Worm (Caenorhabditis elegans): ENCODE measurements around the gene F26F12.3.
A peak's percentile ranks its signal among the peaks of the same experiment; 100 is the strongest.

F26F12.3 gene

DNA sequence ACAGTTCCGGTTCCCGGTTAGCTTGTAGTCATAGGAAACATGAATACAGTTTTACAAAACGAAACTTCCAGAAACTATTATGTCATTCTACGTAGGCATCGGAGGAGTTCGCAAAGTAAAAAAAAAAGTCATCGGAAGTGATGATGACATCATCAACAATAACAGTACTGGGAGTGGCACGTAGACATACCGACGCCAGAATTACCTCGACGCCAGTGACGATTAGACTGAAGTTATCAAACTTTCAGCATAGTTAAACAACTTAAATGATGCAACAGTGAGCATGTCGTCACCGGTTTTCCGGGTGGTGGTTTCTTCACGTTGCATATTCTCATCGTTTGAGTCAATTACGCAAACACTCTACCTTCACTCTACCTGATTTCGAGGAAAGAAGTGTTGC lies 25.1 kb downstream of the F26F12.3 start (continued):
- TF ChIP-seq php-3 (GFP tag; IDR thresholded peaks at IDR 0.05) (no peak), mdl-1 (tag; optimal IDR thresholded peaks at IDR 0.05) (no peak)

ce11 chrV:5819903-5820302 lies 25.6 kb downstream of the F26F12.3 start:
- no peak for TF ChIP-seq ceh-44 (GFP tag; IDR thresholded peaks at IDR 0.05)
- TF ChIP-seq tag-97 (GFP tag; IDR thresholded peaks at IDR 0.05), result no peak
- TF ChIP-seq F37D6.2 (tag; optimal IDR thresholded peaks at IDR 0.05), result no peak
- no peak for TF ChIP-seq R02D3.7 (tag; optimal IDR thresholded peaks at IDR 0.05)
- TF ChIP-seq lin-38 (GFP tag; IDR thresholded peaks at IDR 0.05), result no peak
- no peak for TF ChIP-seq dpl-1 (GFP tag; optimal IDR thresholded peaks at IDR 0.05)
- TF ChIP-seq lin-15B (tag; optimal IDR thresholded peaks at IDR 0.05), result no peak
- TF ChIP-seq unc-130 (GFP tag; optimal IDR thresholded peaks at IDR 0.05), result no peak
- no peak for TF ChIP-seq ctbp-1 (GFP tag; IDR thresholded peaks at IDR 0.05)
- no peak for TF ChIP-seq snpc-4 (tag; optimal IDR thresholded peaks at IDR 0.05)
- no peak for TF ChIP-seq mdt-29 (GFP tag; IDR thresholded peaks at IDR 0.05)
- TF ChIP-seq nhr-28 (tag; optimal IDR thresholded peaks at IDR 0.05), result peak; percentile 40
- TF ChIP-seq nhr-48 (tag; optimal IDR thresholded peaks at IDR 0.05), result peak; percentile 2
- no peak for TF ChIP-seq daf-16 (GFP tag; optimal IDR thresholded peaks at IDR 0.05)
- TF ChIP-seq daf-16 (tag; optimal IDR thresholded peaks at IDR 0.05), result peak; percentile 69
- peak; percentile 94 for TF ChIP-seq php-3 (GFP tag; IDR thresholded peaks at IDR 0.05)
- no peak for TF ChIP-seq hmg-1.1 (GFP tag; IDR thresholded peaks at IDR 0.05)
- no peak for TF ChIP-seq unc-62 (GFP tag; optimal IDR thresholded peaks at IDR 0.05 in 1 of 2)
- no peak for TF ChIP-seq unc-62 (tag; optimal IDR thresholded peaks at IDR 0.05)
- TF ChIP-seq dve-1 (tag; optimal IDR thresholded peaks at IDR 0.05; ENCODE audit: insufficient read depth), result peak; percentile 53
- no peak for TF ChIP-seq Y105C5A.15 (GFP tag; IDR thresholded peaks at IDR 0.05)
- TF ChIP-seq unc-39 (tag; optimal IDR thresholded peaks at IDR 0.05), result no peak
- no peak for TF ChIP-seq nhr-11 (tag; optimal IDR thresholded peaks at IDR 0.05)
- no peak for TF ChIP-seq ceh-20 (GFP tag; IDR thresholded peaks at IDR 0.05)
- no peak for TF ChIP-seq T20F7.1 (GFP tag; optimal IDR thresholded peaks at IDR 0.05)
- no peak for TF ChIP-seq ceh-62 (tag; optimal IDR thresholded peaks at IDR 0.05)
- TF ChIP-seq zag-1 (tag; optimal IDR thresholded peaks at IDR 0.05), result no peak
- TF ChIP-seq F26F4.8 (GFP tag; conservative IDR thresholded peaks at IDR 0.05), result no peak
- no peak for TF ChIP-seq daf-8 (GFP tag; IDR thresholded peaks at IDR 0.05)
- TF ChIP-seq dmd-6 (GFP tag; IDR thresholded peaks at IDR 0.05), result peak; percentile 83
- TF ChIP-seq pqm-1 (tag; optimal IDR thresholded peaks at IDR 0.05), result peak; percentile 2
- no peak for TF ChIP-seq dmd-9 (GFP tag; IDR thresholded peaks at IDR 0.05)
- TF ChIP-seq mep-1 (tag; optimal IDR thresholded peaks at IDR 0.05), result no peak
- peak; percentile 32 for TF ChIP-seq hlh-11 (tag; optimal IDR thresholded peaks at IDR 0.05)

ce11 chrV:5816470-5817061 lies 29.0 kb downstream of the F26F12.3 start:
- peak; percentile 90 for TF ChIP-seq dmd-6 (GFP tag; IDR thresholded peaks at IDR 0.05)
- TF ChIP-seq nhr-11 (tag; optimal IDR thresholded peaks at IDR 0.05), result no peak
- peak in 1 of 2 experiments; percentile 16 for TF ChIP-seq mdl-1 (tag; optimal IDR thresholded peaks at IDR 0.05)
- no peak for TF ChIP-seq ceh-32 (tag; optimal IDR thresholded peaks at IDR 0.05; ENCODE audit: poor library complexity)
- TF ChIP-seq madf-9 (GFP tag; conservative IDR thresholded peaks at IDR 0.05), result no peak
- no peak for TF ChIP-seq R02D3.7 (tag; optimal IDR thresholded peaks at IDR 0.05)
- no peak for TF ChIP-seq nhr-42 (GFP tag; IDR thresholded peaks at IDR 0.05)
- no peak for TF ChIP-seq F26F4.8 (GFP tag; conservative IDR thresholded peaks at IDR 0.05)
- TF ChIP-seq hif-1 (tag; optimal IDR thresholded peaks at IDR 0.05), result no peak
- peak; percentile 54; the same call in 1 of the 2 replicates for TF ChIP-seq lin-1 (GFP tag; IDR thresholded peaks at IDR 0.05)
- no peak for TF ChIP-seq zfp-3 (GFP tag; conservative IDR thresholded peaks at IDR 0.05)
- peak in 1 of 2 experiments; percentile 90 for TF ChIP-seq unc-62 (GFP tag; optimal IDR thresholded peaks at IDR 0.05 in 1 of 2)
- TF ChIP-seq unc-62 (tag; optimal IDR thresholded peaks at IDR 0.05), result no peak
- peak; percentile 68 for TF ChIP-seq nhr-28 (tag; optimal IDR thresholded peaks at IDR 0.05)
- TF ChIP-seq nhr-6 (tag; optimal IDR thresholded peaks at IDR 0.05), result no peak
- TF ChIP-seq daf-16 (GFP tag; optimal IDR thresholded peaks at IDR 0.05), result no peak
- TF ChIP-seq daf-16 (tag; optimal IDR thresholded peaks at IDR 0.05), result peak; percentile 7
- no peak for TF ChIP-seq fos-1 (tag; optimal IDR thresholded peaks at IDR 0.05)
- TF ChIP-seq sdz-12 (GFP tag; optimal IDR thresholded peaks at IDR 0.05), result no peak
- TF ChIP-seq ceh-20 (GFP tag; IDR thresholded peaks at IDR 0.05), result no peak
- no peak for TF ChIP-seq jun-1 (tag; optimal IDR thresholded peaks at IDR 0.05)
- TF ChIP-seq ceh-62 (tag; optimal IDR thresholded peaks at IDR 0.05), result no peak
- TF ChIP-seq dve-1 (tag; optimal IDR thresholded peaks at IDR 0.05; ENCODE audit: insufficient read depth), result peak; percentile 44
- peak; percentile 57 for TF ChIP-seq hlh-11 (tag; optimal IDR thresholded peaks at IDR 0.05)
- TF ChIP-seq ztf-11 (tag; optimal IDR thresholded peaks at IDR 0.05), result no peak
- no peak for TF ChIP-seq zip-2 (tag; optimal IDR thresholded peaks at IDR 0.05)
- TF ChIP-seq mxl-3 (GFP tag; optimal IDR thresholded peaks at IDR 0.05), result peak; percentile 13
- TF ChIP-seq unc-39 (tag; optimal IDR thresholded peaks at IDR 0.05), result no peak

Data from whole organism, L4 larva.